Fruit fly (Drosophila melanogaster) ovary, adult (tissue): ENCODE data around the gene CG43168.

Experiments
- CG17801 ChIP-seq: fragments of 200-800 bp; optimal IDR thresholded peaks from 2 replicates; lab custom pipeline; 2019; ENCODE audit warnings: missing biosample characterization, mild to moderate bottlenecking, missing genetic modification characterization, moderate library complexity; ENCODE audit not compliant: partially characterized antibody

Gene CG43168

DNA sequence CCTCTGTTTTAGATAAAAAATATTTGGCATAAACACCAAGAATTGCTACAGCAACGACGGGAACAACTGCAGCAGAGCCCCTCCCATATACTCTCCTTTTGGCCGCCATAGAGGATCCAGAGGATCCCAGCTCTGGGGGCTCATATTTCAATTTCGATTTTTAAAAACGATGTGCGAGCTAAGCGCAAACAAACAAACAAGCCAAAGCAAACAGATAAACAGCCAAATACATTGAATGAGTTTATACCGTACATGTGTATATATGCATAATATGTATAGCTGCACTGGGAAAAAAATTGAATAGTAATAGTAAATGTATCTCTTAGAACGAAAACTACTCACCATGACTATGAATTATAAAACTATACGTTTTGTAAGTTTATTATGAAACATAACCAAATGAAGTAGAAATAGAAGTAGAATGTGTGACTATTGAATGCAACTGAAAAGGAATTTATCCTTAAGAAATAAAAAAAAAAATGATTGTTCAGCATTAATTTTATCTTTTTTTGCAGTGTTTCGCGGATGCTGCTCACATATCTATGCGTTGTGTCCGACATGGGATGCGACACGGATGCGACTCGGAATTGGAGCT is 36.5 kb downstream of the CG43168 start:
- TF ChIP-seq CG17801: no peak

DNA sequence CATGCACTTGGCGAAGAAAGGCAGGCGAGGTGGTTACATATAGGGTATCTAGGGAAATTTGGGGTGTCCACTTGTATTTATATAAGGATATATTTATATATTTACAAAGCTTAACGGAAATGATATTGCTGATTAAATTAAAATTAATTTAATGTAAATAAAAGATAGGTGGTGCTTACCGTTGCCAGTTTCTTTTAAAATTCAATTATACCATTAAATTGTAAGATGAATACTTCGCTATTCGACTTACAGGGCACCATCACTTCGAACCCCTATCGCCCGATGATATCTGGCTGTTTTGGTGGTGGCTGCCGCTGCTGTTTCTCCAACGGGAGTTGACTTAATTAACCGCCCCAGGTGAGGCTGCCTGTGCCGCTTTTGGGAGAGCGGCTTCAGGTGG is 40.1 kb downstream of the CG43168 start:
- TF ChIP-seq CG17801: no peak

DNA sequence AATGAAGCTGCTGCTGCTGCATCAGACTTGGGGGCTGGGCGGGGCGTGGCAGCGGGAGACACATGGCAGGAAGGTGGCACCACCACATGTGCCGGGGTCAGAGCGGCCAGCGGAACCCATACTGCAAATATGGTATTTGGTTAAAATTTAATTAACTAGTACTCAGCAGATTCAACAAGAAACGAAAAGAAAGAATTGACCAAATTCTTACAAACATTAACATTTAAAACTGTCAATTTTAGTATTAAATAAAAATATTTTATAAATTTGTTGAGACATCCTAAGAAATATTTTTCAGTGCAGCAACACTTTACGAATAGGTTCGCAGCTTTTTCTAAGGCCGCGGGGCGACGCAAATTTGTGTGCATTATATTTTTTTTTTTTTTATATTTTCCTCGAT is 41.9 kb downstream of the CG43168 start:
- TF ChIP-seq CG17801: no peak

DNA sequence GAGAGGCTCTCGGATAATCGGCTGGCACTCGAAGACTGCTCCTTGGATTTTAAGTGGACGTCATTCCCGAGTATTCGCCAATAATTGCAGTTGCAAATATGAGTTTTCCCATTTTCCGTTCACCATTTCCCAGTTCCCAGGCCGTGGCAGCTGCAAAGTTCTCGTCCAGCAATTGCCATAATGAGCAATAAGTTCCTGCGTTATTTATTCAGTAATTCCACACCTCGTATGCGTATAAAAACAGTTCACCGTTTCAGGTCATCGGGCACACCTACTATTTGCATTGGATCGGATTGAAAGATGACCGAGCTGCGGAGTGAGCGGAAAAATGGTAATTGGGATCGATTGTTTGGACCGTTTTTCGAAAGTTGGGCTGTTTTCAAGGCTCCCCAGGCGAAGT is 44.7 kb downstream of the CG43168 start, which contains the start of gene Or65a:
Gene Or65a (plus strand): TSS at position 301 of the 400 bp plus-strand sequence.
- TF ChIP-seq CG17801: no peak

DNA sequence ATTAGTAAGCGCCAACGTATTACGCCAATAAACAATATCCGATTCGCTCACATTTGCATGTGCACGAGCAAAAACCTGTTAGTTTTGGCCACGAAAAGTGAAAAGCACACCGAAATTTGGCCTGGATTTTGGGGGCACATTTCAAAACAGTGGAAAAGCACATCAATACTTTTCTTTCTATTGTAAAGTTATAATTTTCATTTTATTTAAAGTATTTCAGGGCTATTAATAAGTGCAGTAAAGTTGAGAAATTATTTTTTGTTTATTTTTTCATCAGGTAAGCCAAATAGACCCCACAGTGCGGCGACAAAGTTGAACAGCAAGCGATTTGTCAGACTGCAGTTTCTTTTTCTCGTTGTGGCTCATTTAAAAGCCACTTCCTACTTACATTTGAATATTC is 47.1 kb downstream of the CG43168 start:
- no peak for TF ChIP-seq CG17801

DNA sequence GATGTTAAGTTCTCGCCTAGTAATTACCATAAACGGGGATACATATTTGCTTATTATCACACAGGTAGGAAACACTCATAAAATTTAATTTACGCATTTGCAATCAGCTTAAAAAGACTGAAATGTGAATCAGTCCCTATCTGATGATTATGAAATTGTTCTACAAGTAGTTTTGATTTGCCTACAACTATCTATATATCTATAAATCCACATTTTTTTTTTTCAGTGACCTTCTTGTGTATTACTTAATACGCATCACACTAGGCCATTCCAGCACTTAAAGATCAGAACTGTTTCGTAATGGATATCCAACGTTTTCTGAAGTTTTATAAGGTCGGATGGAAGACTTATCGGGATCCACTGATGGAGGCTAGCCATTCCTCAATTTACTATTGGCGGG is 49.7 kb downstream of the CG43168 start, which contains the start of gene Or65b:
Gene Or65b (plus strand): TSS at position 301 of the 400 bp plus-strand sequence.
- no peak for TF ChIP-seq CG17801
